Worm (Caenorhabditis elegans): ENCODE data around the gene Y43F8C.16.

- TF ChIP-seq F33H1.4 (GFP tag; IDR thresholded peaks at IDR 0.05) (no peak), C06A6.2 (GFP tag; conservative IDR thresholded peaks at IDR 0.05) (no peak), nhr-27 (tag; optimal IDR thresholded peaks at IDR 0.05) (no peak), lsl-1 (GFP tag; optimal IDR thresholded peaks at IDR 0.05) (no peak), tlf-1 (GFP tag; optimal IDR thresholded peaks at IDR 0.05) (no peak), attf-6 (GFP tag; IDR thresholded peaks at IDR 0.05) (no peak), tbp1 (GFP tag; optimal IDR thresholded peaks at IDR 0.05) (no peak), xnd-1 (tag; optimal IDR thresholded peaks at IDR 0.05) (no peak), pbrm-1 (GFP tag; IDR thresholded peaks at IDR 0.05) (no peak), hmg-1.2 (GFP tag; IDR thresholded peaks at IDR 0.05) (no peak), K12H6.12 (tag; optimal IDR thresholded peaks at IDR 0.05) (no peak), unc-130 (GFP tag; optimal IDR thresholded peaks at IDR 0.05) (no peak), F57A8.1 (GFP tag; optimal IDR thresholded peaks at IDR 0.05) (no peak), ceh-27 (GFP tag; optimal IDR thresholded peaks at IDR 0.05) (no peak)
Measured at ce11 chrV:19738117-19738516, 22.8 kb upstream of the Y43F8C.16 start, which contains the start of gene fbxa-131.
